Worm (Caenorhabditis elegans) whole organism, L3 larva: ENCODE results near the gene din-1.

Experiments used
- egl-27 ChIP-seq: sonication (generic microtip); optimal IDR thresholded peaks from 4 replicates; lab custom pipeline; 2017; ENCODE audit warnings: missing biosample characterization, missing genetic modification reagents, missing genetic modification characterization
- eor-1 ChIP-seq, 2 experiments: fragments of 150-350 bp; optimal IDR thresholded peaks; 2 replicates each; lab custom pipeline; 2014 to 2018; ENCODE audit warnings: missing biosample characterization in 2 of 2, missing genetic modification characterization in 2 of 2
- lin-39 ChIP-seq: fragments of 150-350 bp; optimal IDR thresholded peaks from 2 replicates; lab custom pipeline; 2018; ENCODE audit warnings: missing biosample characterization, missing genetic modification reagents, missing genetic modification characterization
- nfya-1 ChIP-seq: sonication (generic microtip); optimal IDR thresholded peaks from 2 replicates; lab custom pipeline; 2017; ENCODE audit warnings: missing genetic modification characterization, mild to moderate bottlenecking, missing compliant biosample characterization, antibody characterized with exemption, moderate library complexity; ENCODE audit not compliant: insufficient read depth
- nhr-12 ChIP-seq: fragments of 150-350 bp; optimal IDR thresholded peaks from 2 replicates; lab custom pipeline; 2014; ENCODE audit warnings: missing biosample characterization, missing genetic modification characterization
- nhr-237 ChIP-seq: fragments of 150-350 bp; optimal IDR thresholded peaks from 2 replicates; lab custom pipeline; 2014; ENCODE audit warnings: missing biosample characterization, missing genetic modification characterization
- nhr-28 ChIP-seq: fragments of 150-350 bp; optimal IDR thresholded peaks from 2 replicates; lab custom pipeline; 2014; ENCODE audit warnings: missing biosample characterization, missing genetic modification characterization
- nhr-76 ChIP-seq: fragments of 150-350 bp; sonication (generic microtip); optimal IDR thresholded peaks from 5 replicates; lab custom pipeline; 2014; ENCODE audit warnings: missing biosample characterization, missing genetic modification characterization
- nhr-77 ChIP-seq: fragments of 150-350 bp; optimal IDR thresholded peaks from 2 replicates; lab custom pipeline; 2014; ENCODE audit warnings: missing biosample characterization, missing genetic modification characterization
- pqm-1 ChIP-seq: fragments of 150-350 bp; optimal IDR thresholded peaks from 2 replicates; lab custom pipeline; 2017; ENCODE audit warnings: missing biosample characterization, missing genetic modification characterization, inconsistent platforms
- skn-1 ChIP-seq: fragments of 150-350 bp; optimal IDR thresholded peaks from 2 replicates; lab custom pipeline; 2014; ENCODE audit warnings: missing biosample characterization, missing genetic modification characterization
- ztf-11 ChIP-seq: fragments of 150-350 bp; optimal IDR thresholded peaks from 2 replicates; lab custom pipeline; 2014; ENCODE audit warnings: missing biosample characterization, missing genetic modification characterization

DNA sequence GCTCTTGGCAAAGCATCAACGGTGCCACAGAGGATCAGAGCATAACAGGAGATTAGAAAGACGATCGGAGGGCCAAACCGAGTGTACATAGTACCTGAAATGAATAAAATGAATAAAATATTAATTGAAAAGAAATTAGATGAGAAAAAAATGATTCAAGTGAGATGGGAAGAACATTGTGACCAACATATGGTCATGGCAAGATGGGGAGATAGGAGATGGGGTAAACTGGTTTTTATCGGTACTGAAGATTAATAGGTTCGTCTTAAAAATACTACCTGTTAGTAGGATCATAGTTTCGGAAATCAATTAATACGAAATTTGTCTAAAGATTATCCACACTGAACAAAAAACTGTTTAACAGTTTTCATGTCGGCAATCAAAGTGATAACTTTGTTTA is 23.7 kb upstream of the din-1 start, which contains the start of gene nep-1:
- no peak for TF ChIP-seq nhr-12 (tag; lab: Kevin White, UChicago)
- TF ChIP-seq lin-39 (tag; lab: Kevin White, UChicago): no peak
- no peak for TF ChIP-seq nhr-28 (tag; lab: Kevin White, UChicago)
- TF ChIP-seq nhr-237: no peak
- TF ChIP-seq ztf-11: no peak
- TF ChIP-seq nfya-1 (tag; lab: Kevin White, UChicago): no peak
- no peak for TF ChIP-seq pqm-1 (tag; lab: Kevin White, UChicago)
- no peak for TF ChIP-seq eor-1 (tag; optimal IDR thresholded peaks at IDR 0.05; lab: Kevin White, UChicago)
- TF ChIP-seq skn-1: no peak
- TF ChIP-seq nhr-77: no peak
- TF ChIP-seq nhr-76 (tag; lab: Kevin White, UChicago): no peak
- no peak for TF ChIP-seq egl-27 (tag; lab: Kevin White, UChicago)
